Fruit fly (Drosophila melanogaster): ENCODE data around the gene eff.
A peak's percentile ranks its signal among the peaks of the same experiment; 100 is the strongest.

The eff gene

DNA sequence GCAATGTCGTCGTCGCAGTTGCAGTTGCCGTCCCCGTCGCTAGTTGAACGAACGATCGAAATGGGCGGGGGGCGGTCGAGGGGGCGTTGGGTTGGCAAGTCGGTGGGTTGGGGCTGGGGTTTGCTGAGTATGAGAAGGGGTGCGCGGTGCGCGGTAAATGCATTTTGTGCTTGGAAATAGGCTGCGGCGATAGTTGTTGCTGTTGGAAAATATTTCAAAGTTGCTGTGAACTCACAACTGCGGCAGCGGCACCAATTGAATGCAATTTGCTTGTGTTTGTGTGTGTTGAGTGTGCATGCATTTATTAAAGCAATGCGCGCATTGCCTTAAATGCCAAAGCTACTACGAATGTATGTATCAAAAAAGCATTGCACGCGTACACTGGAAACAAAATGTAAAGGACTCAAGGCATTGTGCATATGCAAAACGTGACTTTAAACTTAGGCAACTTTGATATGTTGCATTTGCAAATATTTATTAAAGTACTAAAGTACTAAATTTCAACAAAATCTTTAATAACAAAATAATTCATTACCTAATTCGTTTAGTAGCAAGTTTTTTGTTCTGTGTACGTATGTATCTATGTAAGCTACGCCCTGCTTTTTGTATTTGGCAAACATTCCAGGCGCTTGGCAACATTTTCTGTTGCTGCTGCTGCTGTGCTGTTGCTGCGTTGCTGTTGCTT lies 26.1 kb downstream of the eff start (continued):
- no peak for TF ChIP-seq CG10147 (GFP tag; optimal IDR thresholded peaks at IDR 0.05)
- TF ChIP-seq Gsc (GFP tag; IDR thresholded peaks at IDR 0.05) = no peak
- no peak for TF ChIP-seq CG18011 (GFP tag; optimal IDR thresholded peaks at IDR 0.05)
- peak; percentile 57 for TF ChIP-seq CG17359 (tag; optimal IDR thresholded peaks at IDR 0.05)
- TF ChIP-seq slbo (GFP tag; IDR thresholded peaks at IDR 0.05) = no peak
- TF ChIP-seq CG9437 (GFP tag; optimal IDR thresholded peaks at IDR 0.05) = peak; percentile 25
- TF ChIP-seq sqz (GFP tag; optimal IDR thresholded peaks at IDR 0.05) = no peak
- no peak for TF ChIP-seq pros (GFP tag; optimal IDR thresholded peaks at IDR 0.05)
- TF ChIP-seq CG10565 (GFP tag; optimal IDR thresholded peaks at IDR 0.05) = no peak
- TF ChIP-seq CG18619 (GFP tag; optimal IDR thresholded peaks at IDR 0.05) = no peak
- TF ChIP-seq al (GFP tag; IDR thresholded peaks at IDR 0.05) = no peak
- TF ChIP-seq CG1529 (GFP tag; optimal IDR thresholded peaks at IDR 0.05) = peak; percentile 36
- TF ChIP-seq sens-2 (GFP tag; IDR thresholded peaks at IDR 0.05) = no peak
- TF ChIP-seq Kr (GFP tag; optimal IDR thresholded peaks at IDR 0.05) = no peak
- TF ChIP-seq Dfd (GFP tag; optimal IDR thresholded peaks at IDR 0.05) = no peak
- TF ChIP-seq cato (GFP tag; optimal IDR thresholded peaks at IDR 0.05; ENCODE audit: borderline replicate concordance) = no peak
- TF ChIP-seq CG9817 (tag; optimal IDR thresholded peaks at IDR 0.05) = no peak
- no peak for TF ChIP-seq Usf (GFP tag; optimal IDR thresholded peaks at IDR 0.05)
- TF ChIP-seq aop (GFP tag; IDR thresholded peaks at IDR 0.05) = no peak
- TF ChIP-seq caup (GFP tag; optimal IDR thresholded peaks at IDR 0.05; ENCODE audit: severe bottlenecking) = no peak
- TF ChIP-seq CG7745 (tag; optimal IDR thresholded peaks at IDR 0.05) = no peak
- peak in 1 of 2 experiments; percentile 18 for TF ChIP-seq Eip74EF (GFP tag; optimal IDR thresholded peaks at IDR 0.05)
- peak; percentile 29 for TF ChIP-seq lbe (GFP tag; optimal IDR thresholded peaks at IDR 0.05)
- TF ChIP-seq danr (GFP tag; IDR thresholded peaks at IDR 0.05) = no peak
- TF ChIP-seq CG11696 (GFP tag; IDR thresholded peaks at IDR 0.05) = no peak
- peak; percentile 26 for TF ChIP-seq Fer3 (tag; optimal IDR thresholded peaks at IDR 0.05)
- peak; percentile 8; the same call in 1 of the 3 replicates for TF ChIP-seq CG11695 (GFP tag; IDR thresholded peaks at IDR 0.05)
- no peak for TF ChIP-seq CG7357 (GFP tag; IDR thresholded peaks at IDR 0.05)
- peak; percentile 15 for TF ChIP-seq tio (GFP tag; optimal IDR thresholded peaks at IDR 0.05)
- peak; percentile 34 for TF ChIP-seq Xbp1 (GFP tag; optimal IDR thresholded peaks at IDR 0.05)
- TF ChIP-seq kay (GFP tag; optimal IDR thresholded peaks at IDR 0.05) = no peak
- no peak for TF ChIP-seq ash1 (GFP tag; optimal IDR thresholded peaks at IDR 0.05)
- no peak for TF ChIP-seq CG3847 (GFP tag; IDR thresholded peaks at IDR 0.05)
- TF ChIP-seq Hr51 (GFP tag; optimal IDR thresholded peaks at IDR 0.05) = peak in 1 of 2 experiments; percentile 50
- peak; percentile 84 for TF ChIP-seq Med (GFP tag)
- peak; percentile 14 for TF ChIP-seq CG1647 (GFP tag; optimal IDR thresholded peaks at IDR 0.05)
- no peak for TF ChIP-seq CG13123 (GFP tag; optimal IDR thresholded peaks at IDR 0.05)
- TF ChIP-seq h (optimal IDR thresholded peaks at IDR 0.05) = no peak
- no peak for TF ChIP-seq HmgD (GFP tag; optimal IDR thresholded peaks at IDR 0.05)
- no peak for TF ChIP-seq yki (optimal IDR thresholded peaks at IDR 0.05)
- TF ChIP-seq CG13894 (tag; optimal IDR thresholded peaks at IDR 0.05) = no peak
- no peak; the same call in 1 of the 2 replicates for TF ChIP-seq onecut (GFP tag; IDR thresholded peaks at IDR 0.05)
- peak; percentile 17; the same call in 1 of the 2 replicates for TF ChIP-seq chm (GFP tag; IDR thresholded peaks at IDR 0.05)
- no peak for TF ChIP-seq Sry-δ (GFP tag; optimal IDR thresholded peaks at IDR 0.05)
- peak; percentile 30 for TF ChIP-seq CG4424 (GFP tag; optimal IDR thresholded peaks at IDR 0.05)
- peak; percentile 62 for TF ChIP-seq Blimp-1 (GFP tag; optimal IDR thresholded peaks at IDR 0.05)
- no peak for TF ChIP-seq CG5245 (GFP tag; optimal IDR thresholded peaks at IDR 0.05)
- TF ChIP-seq MTF-1 (GFP tag; optimal IDR thresholded peaks at IDR 0.05; ENCODE audit: borderline replicate concordance) = no peak
- peak; percentile 54 for TF ChIP-seq Camta (GFP tag; optimal IDR thresholded peaks at IDR 0.05)
- no peak for TF ChIP-seq BtbVII (GFP tag; optimal IDR thresholded peaks at IDR 0.05)

Measured in whole organism, embryonic.